Worm (Caenorhabditis elegans) whole organism, midembryonic: ENCODE results near the gene ZK637.12.

Source experiments
- tab-1 ChIP-seq: fragments of 200-800 bp; sonication (Bioruptor generic); IDR thresholded peaks from 2 replicates; pipeline ENCODE4 v1.3.6; 2022; ENCODE audit warnings: missing genetic modification characterization, missing compliant biosample characterization
- ztf-29 ChIP-seq: fragments of 200-800 bp; sonication (Bioruptor generic); IDR thresholded peaks from 2 replicates; pipeline ENCODE4 v1.3.6; 2022; ENCODE audit warnings: missing genetic modification reagents, missing genetic modification characterization, missing compliant biosample characterization

DNA sequence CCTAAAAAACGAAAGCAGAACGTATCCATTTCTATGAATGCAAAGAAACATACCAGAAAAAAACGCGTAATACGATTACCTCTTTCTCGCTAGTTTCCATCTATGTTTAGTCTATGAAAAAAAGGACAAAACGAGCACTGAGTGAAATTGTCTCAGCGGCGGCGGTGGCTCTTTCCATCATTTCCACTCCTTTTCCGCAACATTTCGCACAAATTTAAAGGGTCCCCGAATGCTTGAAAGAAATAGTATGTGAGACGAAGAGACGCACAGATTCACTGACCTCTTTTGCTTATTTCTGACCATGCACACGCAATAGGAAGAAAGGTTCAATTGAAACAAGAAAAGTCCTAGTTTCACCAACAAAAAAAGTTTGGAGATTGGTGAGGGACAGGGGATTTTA lies 22.2 kb downstream of the ZK637.12 start:
- TF ChIP-seq tab-1 (no peak), ztf-29 (GFP tag; lab: Robert Waterston, UW) (no peak)
